Fruit fly (Drosophila melanogaster) whole organism, wandering third instar larva: ENCODE data around the gene shd.

Source experiments
- Abd-B ChIP-seq: fragments of >200 bp; optimal IDR thresholded peaks from 2 replicates; lab custom pipeline; 2017; ENCODE audit warnings: missing biosample characterization, missing genetic modification characterization
- CG32264 ChIP-seq: fragments of 200-800 bp; sonication (Bioruptor generic); optimal IDR thresholded peaks from 2 replicates; lab custom pipeline; 2016; ENCODE audit warnings: missing biosample characterization, missing genetic modification characterization
- CG9705 ChIP-seq: fragments of 200-800 bp; sonication (Bioruptor generic); optimal IDR thresholded peaks from 2 replicates; lab custom pipeline; 2018; ENCODE audit warnings: missing biosample characterization, mild to moderate bottlenecking, missing genetic modification characterization
- CrebA ChIP-seq: fragments of 200-800 bp; sonication (Bioruptor generic); optimal IDR thresholded peaks from 2 replicates; lab custom pipeline; 2016; ENCODE audit warnings: missing biosample characterization, mild to moderate bottlenecking, missing genetic modification characterization, borderline replicate concordance
- Dfd ChIP-seq: fragments of >200 bp; optimal IDR thresholded peaks from 2 replicates; lab custom pipeline; 2017; ENCODE audit warnings: missing biosample characterization, missing genetic modification characterization
- Dif ChIP-seq: fragments of 200-275, 200-300 bp; sonication (Bioruptor generic); optimal IDR thresholded peaks from 2 replicates; lab custom pipeline; 2018; ENCODE audit warnings: missing biosample characterization, missing genetic modification characterization; ENCODE audit not compliant: partially characterized antibody
- HLH106 ChIP-seq: fragments of 200-800 bp; optimal IDR thresholded peaks from 3 replicates; lab custom pipeline; 2019; ENCODE audit warnings: missing biosample characterization, mild to moderate bottlenecking, missing genetic modification characterization, moderate library complexity
- Hnf4 ChIP-seq: fragments of 200-800 bp; sonication (Bioruptor generic); optimal IDR thresholded peaks from 2 replicates; lab custom pipeline; 2016; ENCODE audit warnings: missing biosample characterization, mild to moderate bottlenecking, missing genetic modification characterization
- Hr78 ChIP-seq: fragments of >200 bp; optimal IDR thresholded peaks from 2 replicates; lab custom pipeline; 2017; ENCODE audit warnings: missing biosample characterization, missing genetic modification characterization
- Hr83 ChIP-seq: fragments of 200-300 bp; sonication (Bioruptor generic); optimal IDR thresholded peaks from 2 replicates; lab custom pipeline; 2016; ENCODE audit warnings: missing biosample characterization, mild to moderate bottlenecking, missing genetic modification characterization, moderate library complexity; ENCODE audit not compliant: poor library complexity, severe bottlenecking
- Jra ChIP-seq: sonication (Bioruptor generic); optimal IDR thresholded peaks from 2 replicates; lab custom pipeline; 2016; ENCODE audit warnings: missing biosample characterization, missing genetic modification characterization
- Mio ChIP-seq: sonication (Bioruptor generic); optimal IDR thresholded peaks from 2 replicates; lab custom pipeline; 2016; ENCODE audit warnings: missing biosample characterization, missing genetic modification characterization
- Myc ChIP-seq: fragments of >200 bp; optimal IDR thresholded peaks from 2 replicates; lab custom pipeline; 2017
- N ChIP-seq: fragments of >200 bp; optimal IDR thresholded peaks from 2 replicates; lab custom pipeline; 2018; ENCODE audit warnings: missing biosample characterization, missing external identifiers, missing genetic modification characterization
- OdsH ChIP-seq: fragments of 200-800 bp; sonication (Bioruptor generic); optimal IDR thresholded peaks from 2 replicates; lab custom pipeline; 2016; ENCODE audit warnings: missing biosample characterization, mild to moderate bottlenecking, missing genetic modification characterization
- Rel ChIP-seq, 2 experiments: fragments of 200-800 bp; sonication (Bioruptor generic) in 1 of 2; optimal IDR thresholded peaks; 2 replicates in 1 of 2; 3 replicates in 1 of 2; lab custom pipeline; 2016 to 2019; ENCODE audit warnings: mild to moderate bottlenecking in 2 of 2, missing biosample characterization in 2 of 2, missing genetic modification characterization in 2 of 2, moderate library complexity in 1 of 2
- Sp1 ChIP-seq: fragments of 200-800 bp; sonication (Bioruptor generic); optimal IDR thresholded peaks from 3 replicates; lab custom pipeline; 2019; ENCODE audit warnings: missing biosample characterization, mild to moderate bottlenecking, missing genetic modification characterization, moderate library complexity
- Vsx2 ChIP-seq: fragments of 200-300, 225-300 bp; sonication (Bioruptor generic); optimal IDR thresholded peaks from 2 replicates; lab custom pipeline; 2018; ENCODE audit warnings: missing biosample characterization, missing genetic modification characterization; ENCODE audit not compliant: partially characterized antibody
- br ChIP-seq: fragments of 200-800 bp; sonication (Bioruptor generic); optimal IDR thresholded peaks from 2 replicates; lab custom pipeline; 2016; ENCODE audit warnings: missing biosample characterization, missing genetic modification characterization
- dl ChIP-seq, 2 experiments: fragments of 175-275, 200-275 bp in 1 of 2; fragments of 200-275 bp in 1 of 2; sonication (Bioruptor generic); optimal IDR thresholded peaks; lab custom pipeline; 2018; ENCODE audit warnings: mild to moderate bottlenecking in 2 of 2, missing biosample characterization in 2 of 2, missing genetic modification characterization in 2 of 2, moderate library complexity in 2 of 2; ENCODE audit not compliant: partially characterized antibody in 2 of 2, insufficient read depth in 1 of 2
- dmrt93B ChIP-seq: fragments of 200-800 bp; sonication (Bioruptor generic); optimal IDR thresholded peaks from 2 replicates; lab custom pipeline; 2018; ENCODE audit warnings: missing biosample characterization, mild to moderate bottlenecking, missing genetic modification characterization
- dsf ChIP-seq: sonication (Bioruptor generic); optimal IDR thresholded peaks from 2 replicates; lab custom pipeline; 2016; ENCODE audit warnings: missing biosample characterization, missing genetic modification characterization, borderline replicate concordance
- ey ChIP-seq: fragments of 200-800 bp; sonication (Bioruptor generic); optimal IDR thresholded peaks from 2 replicates; lab custom pipeline; 2016; ENCODE audit warnings: missing biosample characterization, missing genetic modification characterization
- foxo ChIP-seq, 2 experiments: fragments of 200-800 bp; sonication (Bioruptor generic); optimal IDR thresholded peaks; 2 replicates in 1 of 2; 3 replicates in 1 of 2; lab custom pipeline; 2016 to 2017; ENCODE audit warnings: missing biosample characterization in 2 of 2, missing genetic modification characterization in 2 of 2
- jim ChIP-seq: fragments of 175-275, 200-325 bp; sonication (Bioruptor generic); optimal IDR thresholded peaks from 2 replicates; lab custom pipeline; 2016; ENCODE audit warnings: missing biosample characterization, mild to moderate bottlenecking, missing genetic modification characterization
- lola ChIP-seq: fragments of >200 bp; optimal IDR thresholded peaks from 2 replicates; lab custom pipeline; 2017; ENCODE audit warnings: missing biosample characterization, missing genetic modification characterization
- pan ChIP-seq: fragments of >200 bp; optimal IDR thresholded peaks from 2 replicates; lab custom pipeline; 2017
- psq ChIP-seq: fragments of 200-800 bp; sonication (Bioruptor generic); optimal IDR thresholded peaks from 3 replicates; lab custom pipeline; 2017; ENCODE audit warnings: missing biosample characterization, mild to moderate bottlenecking, missing genetic modification characterization, moderate library complexity
- rgr ChIP-seq: fragments of 200-800 bp; sonication (Bioruptor generic); optimal IDR thresholded peaks from 3 replicates; lab custom pipeline; 2016; ENCODE audit warnings: missing biosample characterization, mild to moderate bottlenecking, missing genetic modification characterization
- sage ChIP-seq: fragments of 200-800 bp; sonication (Bioruptor generic); optimal IDR thresholded peaks from 2 replicates; lab custom pipeline; 2016; ENCODE audit warnings: missing biosample characterization, mild to moderate bottlenecking, missing genetic modification characterization
- sv ChIP-seq: fragments of 200-800 bp; sonication (Bioruptor generic); optimal IDR thresholded peaks from 3 replicates; lab custom pipeline; 2016; ENCODE audit warnings: missing biosample characterization, missing genetic modification characterization
- tai ChIP-seq: sonication (Bioruptor generic); optimal IDR thresholded peaks from 2 replicates; lab custom pipeline; 2016; ENCODE audit warnings: missing biosample characterization, missing genetic modification characterization
- usp ChIP-seq: fragments of >200 bp; optimal IDR thresholded peaks from 2 replicates; lab custom pipeline; 2017; ENCODE audit warnings: missing biosample characterization, missing genetic modification characterization
- woc ChIP-seq: sonication (Bioruptor generic); optimal IDR thresholded peaks from 2 replicates; lab custom pipeline; 2016; ENCODE audit warnings: missing biosample characterization, mild to moderate bottlenecking, missing genetic modification characterization

Gene shd

dm6 chr3L:14567140-14567539, 47.1 kb upstream of the shd start, which contains the start of gene CG42758:
CG42758 (plus strand) TSS chr3L:14567440.
- TF ChIP-seq foxo (GFP tag; optimal IDR thresholded peaks at IDR 0.05; lab: Kevin White, UChicago), result no peak
- no peak for TF ChIP-seq Myc (lab: Kevin White, UChicago)
- no peak for TF ChIP-seq woc (GFP tag; lab: Kevin White, UChicago)
- no peak for TF ChIP-seq jim (GFP tag; lab: Kevin White, UChicago)
- no peak for TF ChIP-seq dsf (GFP tag; lab: Kevin White, UChicago)
- no peak for TF ChIP-seq CG32264
- no peak for TF ChIP-seq Hr83 (GFP tag; lab: Kevin White, UChicago)
- TF ChIP-seq usp, result no peak
- no peak for TF ChIP-seq pan (lab: Kevin White, UChicago)
- no peak for TF ChIP-seq Rel (GFP tag; optimal IDR thresholded peaks at IDR 0.05; lab: Kevin White, UChicago)
- TF ChIP-seq Rel (tag; optimal IDR thresholded peaks at IDR 0.05; lab: Kevin White, UChicago), result no peak
- TF ChIP-seq tai (GFP tag; lab: Kevin White, UChicago), result no peak
- no peak for TF ChIP-seq ey
- no peak for TF ChIP-seq dmrt93B (GFP tag; lab: Kevin White, UChicago)
- no peak for TF ChIP-seq CrebA (GFP tag; lab: Kevin White, UChicago)

- TF ChIP-seq Dfd, result peak; percentile 71
- no peak for TF ChIP-seq psq
- TF ChIP-seq, all 38 proteins: peak for 1
Measured at dm6 chr3L:14569620-14570537, 44.4 kb upstream of the shd start.

- no peak for TF ChIP-seq OdsH (GFP tag; lab: Kevin White, UChicago)
Measured at dm6 chr3L:14574649-14575048, 39.6 kb upstream of the shd start.

dm6 chr3L:14575974-14576373, 38.3 kb upstream of the shd start:
- TF ChIP-seq jim (GFP tag; lab: Kevin White, UChicago) (no peak), br (GFP tag; lab: Kevin White, UChicago) (no peak), N (no peak), Hnf4 (GFP tag; lab: Kevin White, UChicago) (no peak), HLH106 (no peak), Dfd (no peak), Jra (GFP tag; lab: Kevin White, UChicago) (no peak), Hr78 (no peak), Vsx2 (no peak), ey (no peak), tai (GFP tag; lab: Kevin White, UChicago) (no peak), dmrt93B (GFP tag; lab: Kevin White, UChicago) (no peak), dsf (GFP tag; lab: Kevin White, UChicago) (no peak), Mio (GFP tag; lab: Kevin White, UChicago) (no peak), Abd-B (GFP tag; lab: Kevin White, UChicago) (no peak), Sp1 (GFP tag; lab: Kevin White, UChicago) (no peak), CG9705 (GFP tag; lab: Kevin White, UChicago) (no peak), rgr (GFP tag; lab: Kevin White, UChicago) (no peak)
- TF ChIP-seq, all 38 proteins: peak for 0

dm6 chr3L:14578896-14579295, 35.4 kb upstream of the shd start:
- TF ChIP-seq Mio (GFP tag; lab: Kevin White, UChicago), result no peak
- TF ChIP-seq dmrt93B (GFP tag; lab: Kevin White, UChicago), result no peak
- no peak for TF ChIP-seq lola (GFP tag; lab: Kevin White, UChicago)
- no peak for TF ChIP-seq HLH106
- TF ChIP-seq CrebA (GFP tag; lab: Kevin White, UChicago), result no peak
- TF ChIP-seq Hr83 (GFP tag; lab: Kevin White, UChicago), result no peak
- no peak for TF ChIP-seq pan (lab: Kevin White, UChicago)
- no peak for TF ChIP-seq sage
- TF ChIP-seq dl (GFP tag; optimal IDR thresholded peaks at IDR 0.05; lab: Kevin White, UChicago; ENCODE audit: insufficient read depth in 1 of 2, partially characterized antibody in 2 of 2), result peak in 1 of 2 experiments; percentile 54
- TF ChIP-seq sv, result no peak
- no peak for TF ChIP-seq woc (GFP tag; lab: Kevin White, UChicago)
- TF ChIP-seq Sp1 (GFP tag; lab: Kevin White, UChicago), result no peak
- TF ChIP-seq Vsx2, result peak; percentile 13
- no peak for TF ChIP-seq Rel (GFP tag; optimal IDR thresholded peaks at IDR 0.05; lab: Kevin White, UChicago)
- TF ChIP-seq Rel (tag; optimal IDR thresholded peaks at IDR 0.05; lab: Kevin White, UChicago), result peak; percentile 97
- TF ChIP-seq CG9705 (GFP tag; lab: Kevin White, UChicago), result peak; percentile 1
- no peak for TF ChIP-seq tai (GFP tag; lab: Kevin White, UChicago)
- peak; percentile 85 for TF ChIP-seq Dif
- TF ChIP-seq rgr (GFP tag; lab: Kevin White, UChicago), result no peak
- no peak for TF ChIP-seq Hr78
- no peak for TF ChIP-seq jim (GFP tag; lab: Kevin White, UChicago)
